Fruit fly (Drosophila melanogaster) whole organism, embryonic: ENCODE data around the gene CG31431.
A peak's percentile ranks its signal among the peaks of the same experiment; 100 is the strongest.

ENCODE experiments used
- Bdp1 ChIP-seq: fragments of 200-800 bp; sonication (Bioruptor generic); optimal IDR thresholded peaks from 3 replicates; lab custom pipeline; 2016; ENCODE audit warnings: missing biosample characterization, missing genetic modification characterization
- BtbVII ChIP-seq: fragments of 200-800 bp; sonication (Bioruptor generic); optimal IDR thresholded peaks from 3 replicates; lab custom pipeline; 2017; ENCODE audit warnings: missing biosample characterization, mild to moderate bottlenecking, missing genetic modification characterization
- CG10462 ChIP-seq: fragments of 200-800 bp; sonication (Bioruptor generic); optimal IDR thresholded peaks from 2 replicates; lab custom pipeline; 2016; ENCODE audit warnings: missing biosample characterization, missing genetic modification characterization
- CG11456 ChIP-seq: fragments of 200-800 bp; sonication (Bioruptor generic); IDR thresholded peaks from 3 replicates; pipeline ENCODE4 v1.3.6; 2022; ENCODE audit warnings: missing biosample characterization, missing genetic modification characterization
- CG12155 ChIP-seq: fragments of 200-800 bp; sonication (Bioruptor generic); optimal IDR thresholded peaks from 3 replicates; lab custom pipeline; 2016; ENCODE audit warnings: missing biosample characterization, missing genetic modification characterization
- CG1233 ChIP-seq: fragments of 200-800 bp; sonication (Bioruptor generic); optimal IDR thresholded peaks from 4 replicates; lab custom pipeline; 2018; ENCODE audit warnings: missing biosample characterization, mild to moderate bottlenecking, missing genetic modification characterization
- CG13624 ChIP-seq: fragments of 200-800 bp; sonication (Bioruptor generic); optimal IDR thresholded peaks from 2 replicates; lab custom pipeline; 2016; ENCODE audit warnings: missing biosample characterization, missing genetic modification characterization
- CG13775 ChIP-seq: fragments of 200-800 bp; sonication (Bioruptor generic); optimal IDR thresholded peaks from 3 replicates; lab custom pipeline; 2017; ENCODE audit warnings: missing biosample characterization, mild to moderate bottlenecking, missing genetic modification characterization
- CG17361 ChIP-seq: fragments of 200-800 bp; sonication (Bioruptor generic); IDR thresholded peaks from 3 replicates; pipeline ENCODE4 v1.3.6; 2022; ENCODE audit warnings: missing biosample characterization, missing genetic modification characterization
- CG2116 ChIP-seq: fragments of 200-800 bp; sonication (Bioruptor generic); optimal IDR thresholded peaks from 3 replicates; lab custom pipeline; 2018; ENCODE audit warnings: missing biosample characterization, mild to moderate bottlenecking, missing genetic modification characterization
- CG2129 ChIP-seq: fragments of 200-800 bp; sonication (Bioruptor generic); IDR thresholded peaks from 2 replicates; pipeline ENCODE4 v1.3.6; 2022; ENCODE audit warnings: missing biosample characterization, missing genetic modification characterization; ENCODE audit not compliant: partially characterized antibody
- CG2712 ChIP-seq: fragments of 200-800 bp; optimal IDR thresholded peaks from 3 replicates; lab custom pipeline; 2019; ENCODE audit warnings: missing biosample characterization, mild to moderate bottlenecking, missing genetic modification characterization, moderate library complexity
- CG30403 ChIP-seq: fragments of 200-800 bp; sonication (Bioruptor generic); optimal IDR thresholded peaks from 3 replicates; lab custom pipeline; 2016; ENCODE audit warnings: missing biosample characterization, missing genetic modification characterization
- CG6654 ChIP-seq: fragments of 200-800 bp; sonication (Bioruptor generic); optimal IDR thresholded peaks from 2 replicates; lab custom pipeline; 2017; ENCODE audit warnings: missing biosample characterization, mild to moderate bottlenecking, missing genetic modification characterization
- CG6813 ChIP-seq: fragments of 200-800 bp; sonication (Bioruptor generic); optimal IDR thresholded peaks from 2 replicates; lab custom pipeline; 2017; ENCODE audit warnings: missing biosample characterization, missing genetic modification characterization, mild to moderate bottlenecking, moderate library complexity, missing genetic modification reagents
- CG7556 ChIP-seq: fragments of 200-800 bp; sonication (Bioruptor generic); optimal IDR thresholded peaks from 2 replicates; lab custom pipeline; 2017; ENCODE audit warnings: missing biosample characterization, mild to moderate bottlenecking, missing genetic modification characterization
- CG7839 ChIP-seq: fragments of 200-800 bp; sonication (Bioruptor generic); optimal IDR thresholded peaks from 3 replicates; lab custom pipeline; 2018; ENCODE audit warnings: missing biosample characterization, mild to moderate bottlenecking, missing genetic modification characterization, moderate library complexity
- CG7928 ChIP-seq: fragments of 200-800 bp; sonication (Bioruptor generic); optimal IDR thresholded peaks from 2 replicates; lab custom pipeline; 2017; ENCODE audit warnings: missing biosample characterization, mild to moderate bottlenecking, missing genetic modification characterization
- CG8290 ChIP-seq, 3 experiments: fragments of 200-800 bp; sonication (Bioruptor generic); optimal IDR thresholded peaks; 2 replicates each; lab custom pipeline; 2016 to 2019; ENCODE audit warnings: missing biosample characterization in 3 of 3, missing genetic modification characterization in 3 of 3, mild to moderate bottlenecking in 2 of 3, moderate library complexity in 1 of 3
- CG8924 ChIP-seq: fragments of 200-800 bp; optimal IDR thresholded peaks from 3 replicates; lab custom pipeline; 2019; ENCODE audit warnings: missing biosample characterization, mild to moderate bottlenecking, missing genetic modification characterization, moderate library complexity
- CG9215 ChIP-seq: fragments of 200-800 bp; sonication (Bioruptor generic); IDR thresholded peaks from 2 replicates; pipeline ENCODE4 v1.3.6; 2022; ENCODE audit warnings: missing biosample characterization, missing genetic modification characterization
- CG9727 ChIP-seq: fragments of 200-800 bp; sonication (Bioruptor generic); optimal IDR thresholded peaks from 3 replicates; lab custom pipeline; 2017; ENCODE audit warnings: missing biosample characterization, mild to moderate bottlenecking, missing genetic modification characterization
- Chrac-16 ChIP-seq: fragments of 200-800 bp; sonication (Bioruptor generic); optimal IDR thresholded peaks from 3 replicates; lab custom pipeline; 2016; ENCODE audit warnings: missing biosample characterization, missing genetic modification characterization
- Dad ChIP-seq: fragments of 200-800 bp; sonication (Bioruptor generic); optimal IDR thresholded peaks from 3 replicates; lab custom pipeline; 2016; ENCODE audit warnings: missing biosample characterization, missing genetic modification characterization
- Dbx ChIP-seq: fragments of 200-800 bp; sonication (Bioruptor generic); IDR thresholded peaks from 3 replicates; pipeline ENCODE4 v1.3.6; 2022; ENCODE audit warnings: missing biosample characterization, missing genetic modification characterization
- Fer1 ChIP-seq: fragments of 200-800 bp; sonication (Bioruptor generic); optimal IDR thresholded peaks from 2 replicates; lab custom pipeline; 2017; ENCODE audit warnings: missing biosample characterization, mild to moderate bottlenecking, missing genetic modification characterization
- HLHmδ ChIP-seq: fragments of 200-800 bp; sonication (Bioruptor generic); optimal IDR thresholded peaks from 2 replicates; lab custom pipeline; 2018; ENCODE audit warnings: missing biosample characterization, mild to moderate bottlenecking, missing genetic modification characterization, moderate library complexity
- Hr78 ChIP-seq, 2 experiments: fragments of 200-800 bp in 1 of 2; fragments of >200 bp in 1 of 2; sonication (Bioruptor generic) in 1 of 2; optimal IDR thresholded peaks; 2 replicates each; lab custom pipeline; 2017 to 2019; ENCODE audit warnings: missing biosample characterization in 2 of 2, missing genetic modification characterization in 2 of 2, mild to moderate bottlenecking in 1 of 2, moderate library complexity in 1 of 2
- Hsf ChIP-seq: fragments of 200-800 bp; sonication (Bioruptor generic); optimal IDR thresholded peaks from 3 replicates; lab custom pipeline; 2016; ENCODE audit warnings: missing biosample characterization, missing genetic modification characterization
- Kr ChIP-seq: fragments of 200-800 bp; sonication (Bioruptor generic); optimal IDR thresholded peaks from 2 replicates; lab custom pipeline; 2017; ENCODE audit warnings: missing biosample characterization, mild to moderate bottlenecking, missing genetic modification characterization
- Oli ChIP-seq: fragments of 200-800 bp; sonication (Bioruptor generic); optimal IDR thresholded peaks from 2 replicates; lab custom pipeline; 2018; ENCODE audit warnings: missing biosample characterization, mild to moderate bottlenecking, missing genetic modification characterization, moderate library complexity
- Sry-β ChIP-seq: fragments of 200-800 bp; sonication (Bioruptor generic); optimal IDR thresholded peaks from 2 replicates; lab custom pipeline; 2018; ENCODE audit warnings: missing biosample characterization, mild to moderate bottlenecking, missing genetic modification characterization, moderate library complexity
- YL-1 ChIP-seq: fragments of 200-800 bp; sonication (Bioruptor generic); optimal IDR thresholded peaks from 3 replicates; lab custom pipeline; 2017; ENCODE audit warnings: missing biosample characterization, mild to moderate bottlenecking, missing genetic modification characterization
- abd-A ChIP-seq: fragments of 200-800 bp; sonication (Bioruptor generic); optimal IDR thresholded peaks from 3 replicates; lab custom pipeline; 2019; ENCODE audit warnings: missing biosample characterization, mild to moderate bottlenecking, missing genetic modification characterization, moderate library complexity
- ac ChIP-seq: fragments of 200-800 bp; sonication (Bioruptor generic); optimal IDR thresholded peaks from 3 replicates; lab custom pipeline; 2017; ENCODE audit warnings: missing biosample characterization, mild to moderate bottlenecking, missing genetic modification characterization
- ase ChIP-seq: fragments of 200-800 bp; sonication (Bioruptor generic); IDR thresholded peaks from 3 replicates; pipeline ENCODE4 v1.3.6; 2022; ENCODE audit warnings: missing biosample characterization, missing genetic modification characterization
- btn ChIP-seq: fragments of 200-800 bp; sonication (Bioruptor generic); optimal IDR thresholded peaks from 2 replicates; lab custom pipeline; 2016; ENCODE audit warnings: missing biosample characterization, missing genetic modification characterization
- chinmo ChIP-seq: fragments of 200-800 bp; sonication (Bioruptor generic); IDR thresholded peaks from 4 replicates; pipeline ENCODE4 v1.3.6; 2022; ENCODE audit warnings: missing biosample characterization, missing genetic modification characterization; ENCODE audit not compliant: partially characterized antibody
- croc ChIP-seq: fragments of 200-800 bp; sonication (Bioruptor generic); conservative IDR thresholded peaks from 3 replicates; pipeline ENCODE4 v1.3.6; 2022; ENCODE audit warnings: missing biosample characterization, missing genetic modification characterization
- fu2 ChIP-seq: fragments of 200-800 bp; sonication (Bioruptor generic); optimal IDR thresholded peaks from 2 replicates; lab custom pipeline; 2016; ENCODE audit warnings: missing biosample characterization, missing genetic modification characterization
- gsb-n ChIP-seq: fragments of 200-800 bp; sonication (Bioruptor generic); optimal IDR thresholded peaks from 3 replicates; lab custom pipeline; 2018; ENCODE audit warnings: missing biosample characterization, mild to moderate bottlenecking, missing genetic modification characterization
- onecut ChIP-seq: fragments of 200-800 bp; sonication (Bioruptor generic); IDR thresholded peaks from 2 replicates; pipeline ENCODE4 v1.3.6; 2022; ENCODE audit warnings: missing biosample characterization, missing genetic modification characterization
- org-1 ChIP-seq: fragments of 200-800 bp; sonication (Bioruptor generic); optimal IDR thresholded peaks from 2 replicates; lab custom pipeline; 2017; ENCODE audit warnings: missing biosample characterization, missing genetic modification characterization
- pb ChIP-seq: fragments of 200-800 bp; sonication (Bioruptor generic); optimal IDR thresholded peaks from 3 replicates; lab custom pipeline; 2016; ENCODE audit warnings: missing biosample characterization, missing genetic modification characterization
- phol ChIP-seq: fragments of 200-800 bp; sonication (Bioruptor generic); optimal IDR thresholded peaks from 3 replicates; lab custom pipeline; 2018; ENCODE audit warnings: missing biosample characterization, mild to moderate bottlenecking, missing genetic modification characterization, moderate library complexity
- rib ChIP-seq: fragments of 200-800 bp; sonication (Bioruptor generic); IDR thresholded peaks from 2 replicates; pipeline ENCODE4 v1.3.6; 2022; ENCODE audit warnings: missing biosample characterization, missing genetic modification characterization
- twi ChIP-seq: fragments of 200-800 bp; optimal IDR thresholded peaks from 2 replicates; lab custom pipeline; 2019; ENCODE audit warnings: missing biosample characterization, mild to moderate bottlenecking, missing genetic modification characterization, moderate library complexity
- yki ChIP-seq: fragments of >200 bp; optimal IDR thresholded peaks from 3 replicates; lab custom pipeline; 2018
- z ChIP-seq: fragments of 200-800 bp; sonication (Bioruptor generic); IDR thresholded peaks from 3 replicates; pipeline ENCODE4 v1.3.6; 2022; ENCODE audit warnings: missing biosample characterization, missing genetic modification characterization

CG31431 gene

DNA sequence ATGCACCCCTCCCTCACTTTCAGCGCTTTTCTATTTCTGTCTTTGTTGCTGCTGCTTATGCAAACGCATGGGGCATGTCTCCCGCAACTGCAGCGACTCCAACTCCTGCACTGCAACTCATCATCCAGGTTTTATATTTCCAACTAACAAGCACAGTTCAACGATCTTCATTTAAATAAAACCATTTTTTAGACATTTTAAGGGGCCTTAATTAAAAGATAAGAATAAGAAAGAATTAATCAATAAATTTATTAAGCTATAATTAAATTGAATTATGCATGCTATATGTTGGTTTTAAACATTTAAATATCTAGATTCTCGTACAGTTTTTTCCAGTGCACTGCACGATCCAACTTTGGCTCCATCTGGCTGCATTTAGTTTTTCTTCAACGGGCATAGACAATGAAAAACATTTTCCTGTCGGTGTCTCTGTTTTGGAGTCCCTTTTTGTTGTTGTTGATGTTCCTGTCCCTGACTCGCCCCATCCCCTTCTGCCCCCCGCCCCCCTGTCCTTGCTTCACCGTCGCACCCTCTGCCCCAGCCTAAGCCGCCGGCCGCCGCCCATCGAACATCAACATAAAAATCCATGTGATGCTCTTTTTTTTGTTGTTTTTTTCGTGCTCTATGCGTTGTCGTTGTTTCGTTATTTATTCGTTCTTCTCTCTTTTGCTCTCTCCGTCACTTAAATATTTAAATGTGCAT is 41.5 kb upstream of the CG31431 start (continued):
- TF ChIP-seq YL-1 (peak; percentile 36), croc (GFP tag; lab: Robert Waterston, UW) (peak; percentile 77), CG17361 (no peak; the same call in none of the 3 replicates), CG8290 (GFP tag; optimal IDR thresholded peaks at IDR 0.05; lab: Kevin White, UChicago) (peak; percentile 78), CG8290 (tag; optimal IDR thresholded peaks at IDR 0.05; lab: Kevin White, UChicago) (no peak), CG7928 (no peak), Chrac-16 (peak; percentile 50), CG13775 (GFP tag; lab: Kevin White, UChicago) (peak; percentile 71), CG8924 (tag; lab: Kevin White, UChicago) (peak; percentile 78), CG7839 (peak; percentile 79), CG12155 (GFP tag; lab: Kevin White, UChicago) (peak; percentile 36), twi (peak; percentile 86), CG7556 (peak; percentile 71), CG11456 (GFP tag; lab: Robert Waterston, UW) (no peak), CG2129 (GFP tag; lab: Robert Waterston, UW) (no peak), z (GFP tag; lab: Robert Waterston, UW) (no peak), Dbx (GFP tag; lab: Robert Waterston, UW) (no peak), Dad (GFP tag; lab: Kevin White, UChicago) (no peak), fu2 (GFP tag; lab: Kevin White, UChicago) (no peak), ac (GFP tag; lab: Kevin White, UChicago) (peak; percentile 50), phol (tag; lab: Kevin White, UChicago) (peak; percentile 89), chinmo (GFP tag; lab: Robert Waterston, UW) (no peak), CG6654 (GFP tag; lab: Kevin White, UChicago) (peak; percentile 46), Sry-β (GFP tag; lab: Kevin White, UChicago) (peak; percentile 6), HLHmδ (GFP tag; lab: Kevin White, UChicago) (no peak), CG13624 (GFP tag; lab: Kevin White, UChicago) (no peak), org-1 (GFP tag; lab: Kevin White, UChicago) (peak; percentile 49), Fer1 (no peak), CG6813 (GFP tag; lab: Kevin White, UChicago) (peak; percentile 52), ase (GFP tag; lab: Robert Waterston, UW) (no peak; the same call in 2 of the 3 replicates), onecut (peak; percentile 31; the same call in 1 of the 2 replicates), CG2116 (peak; percentile 2), CG9727 (GFP tag; lab: Kevin White, UChicago) (peak; percentile 79), Oli (tag; lab: Kevin White, UChicago) (peak; percentile 81), yki (lab: Kevin White, UChicago) (no peak), rib (0 out of 2 replicates have a peak, but pooled peaks have one; percentile 9), btn (GFP tag; lab: Kevin White, UChicago) (no peak), CG1233 (GFP tag; lab: Kevin White, UChicago) (peak; percentile 26), pb (GFP tag; lab: Kevin White, UChicago) (no peak), CG10462 (GFP tag; lab: Kevin White, UChicago) (peak; percentile 52), Bdp1 (GFP tag; lab: Kevin White, UChicago) (no peak), Hr78 (GFP tag; optimal IDR thresholded peaks at IDR 0.05; lab: Kevin White, UChicago) (peak in 1 of 2 experiments; percentile 56), Kr (no peak), CG30403 (GFP tag; lab: Kevin White, UChicago) (peak; percentile 71), Hsf (GFP tag; lab: Kevin White, UChicago) (peak; percentile 41), BtbVII (no peak), abd-A (peak; percentile 60), CG2712 (tag; lab: Kevin White, UChicago) (peak; percentile 96), gsb-n (tag; lab: Kevin White, UChicago) (peak; percentile 96), CG9215 (GFP tag; lab: Robert Waterston, UW) (0 out of 2 replicates have a peak, but pooled peaks have one; percentile 12)
